Fruit fly (Drosophila melanogaster): ENCODE measurements around the gene CG12496.

DNA sequence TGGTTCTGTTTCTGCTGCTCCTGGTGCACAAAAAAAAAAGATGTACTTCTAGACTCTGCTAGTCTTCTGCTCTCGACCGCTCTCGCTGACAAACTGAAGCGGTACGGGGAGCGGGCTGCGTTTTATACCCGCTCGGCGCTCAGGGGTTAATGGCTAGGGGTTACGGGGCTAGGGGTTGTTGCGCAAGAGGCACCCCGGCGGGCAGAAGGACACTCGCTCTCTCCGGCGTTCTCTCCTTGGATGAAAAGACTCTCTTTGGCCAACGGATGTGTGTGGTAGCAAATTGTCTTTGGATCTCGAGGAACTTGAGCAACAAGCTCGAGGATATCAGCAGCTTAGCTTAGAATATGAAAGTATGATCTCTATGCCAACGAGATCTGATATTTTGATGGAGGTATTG is at the start of gene CG12496:
- TF ChIP-seq net (GFP tag; optimal IDR thresholded peaks at IDR 0.05) (no peak), Lpt (GFP tag; optimal IDR thresholded peaks at IDR 0.05) (no peak), Eip93F (GFP tag; optimal IDR thresholded peaks at IDR 0.05) (no peak), vri (GFP tag; optimal IDR thresholded peaks at IDR 0.05) (no peak), CG10669 (GFP tag; optimal IDR thresholded peaks at IDR 0.05) (no peak), fd59A (GFP tag; optimal IDR thresholded peaks at IDR 0.05) (no peak), CG15336 (GFP tag; IDR thresholded peaks at IDR 0.05) (no peak), Sox15 (GFP tag; optimal IDR thresholded peaks at IDR 0.05) (no peak)

Data from whole organism, prepupa.